Worm (Caenorhabditis elegans) whole organism, L2 larva: ENCODE measurements around the gene srw-36.

Experiments used
- F13H6.1 ChIP-seq: sonication (generic microtip); optimal IDR thresholded peaks from 2 replicates; lab custom pipeline; 2016; ENCODE audit warnings: missing genetic modification characterization, missing compliant biosample characterization
- blmp-1 ChIP-seq: sonication (generic microtip); optimal IDR thresholded peaks from 2 replicates; lab custom pipeline; 2017; ENCODE audit warnings: missing genetic modification characterization, mild to moderate bottlenecking, missing compliant biosample characterization, antibody characterized with exemption, moderate library complexity; ENCODE audit not compliant: insufficient read depth
- elt-1 ChIP-seq: fragments of 150-350 bp; optimal IDR thresholded peaks from 2 replicates; lab custom pipeline; 2014; ENCODE audit warnings: missing biosample characterization, missing genetic modification characterization
- elt-3 ChIP-seq: sonication (generic microtip); optimal IDR thresholded peaks from 2 replicates; lab custom pipeline; 2017; ENCODE audit warnings: missing biosample characterization, missing genetic modification characterization
- fos-1 ChIP-seq: fragments of 150-350 bp; optimal IDR thresholded peaks from 2 replicates; lab custom pipeline; 2014; ENCODE audit warnings: missing biosample characterization, missing genetic modification characterization
- gmeb-1 ChIP-seq: fragments of 150-350 bp; optimal IDR thresholded peaks from 2 replicates; lab custom pipeline; 2014; ENCODE audit warnings: missing biosample characterization, missing genetic modification characterization
- lin-11 ChIP-seq: fragments of 150-350 bp; sonication (generic microtip); optimal IDR thresholded peaks from 2 replicates; lab custom pipeline; 2014; ENCODE audit warnings: missing biosample characterization, missing genetic modification characterization, inconsistent platforms, mixed read lengths
- lin-13 ChIP-seq: fragments of 150-350 bp; optimal IDR thresholded peaks from 2 replicates; lab custom pipeline; 2014; ENCODE audit warnings: missing biosample characterization, missing genetic modification reagents, missing genetic modification characterization
- nhr-21 ChIP-seq: fragments of 150-350 bp; optimal IDR thresholded peaks from 2 replicates; lab custom pipeline; 2014; ENCODE audit warnings: missing biosample characterization, missing genetic modification characterization
- nhr-237 ChIP-seq: fragments of 150-350 bp; optimal IDR thresholded peaks from 2 replicates; lab custom pipeline; 2014; ENCODE audit warnings: missing biosample characterization, missing genetic modification characterization
- nhr-25 ChIP-seq: fragments of 150-350 bp; sonication (generic microtip); optimal IDR thresholded peaks from 3 replicates; lab custom pipeline; 2014; ENCODE audit warnings: missing biosample characterization, missing genetic modification characterization
- peb-1 ChIP-seq: fragments of 150-350 bp; optimal IDR thresholded peaks from 2 replicates; lab custom pipeline; 2014; ENCODE audit warnings: missing biosample characterization, missing genetic modification characterization
- sma-9 ChIP-seq, 2 experiments: fragments of 150-350 bp in 1 of 2; sonication (generic microtip) in 1 of 2; optimal IDR thresholded peaks; 2 replicates each; lab custom pipeline; 2014 to 2016; ENCODE audit warnings: missing genetic modification characterization in 2 of 2, mild to moderate bottlenecking in 1 of 2, missing biosample characterization in 1 of 2, missing compliant biosample characterization in 1 of 2, missing genetic modification reagents in 1 of 2, moderate library complexity in 1 of 2
- zag-1 ChIP-seq: fragments of 150-350 bp; optimal IDR thresholded peaks from 2 replicates; lab custom pipeline; 2014; ENCODE audit warnings: missing biosample characterization, missing genetic modification characterization
- ztf-4 ChIP-seq: fragments of 150-350 bp; optimal IDR thresholded peaks from 2 replicates; lab custom pipeline; 2014; ENCODE audit warnings: missing biosample characterization, missing genetic modification characterization

srw-36 gene

DNA sequence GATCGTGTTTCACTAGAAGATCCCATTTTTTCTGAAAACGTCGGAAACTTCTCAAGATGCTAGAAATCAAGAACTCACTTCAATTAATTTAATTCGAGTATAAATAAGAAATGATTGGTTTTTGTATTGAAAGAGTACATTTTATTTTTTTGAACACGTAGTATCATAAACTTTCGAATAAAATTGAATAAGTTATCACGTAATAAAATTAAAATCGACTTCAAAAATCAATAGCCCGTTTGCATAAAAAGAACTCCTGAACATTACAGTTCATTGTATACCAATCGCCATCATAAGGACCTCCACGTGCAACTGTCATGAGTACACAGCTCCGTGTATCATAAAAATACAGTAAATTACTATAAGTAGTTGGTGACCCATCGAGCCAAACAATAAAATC is 50.7 kb downstream of the srw-36 start, which contains the start of gene T25E12.16:
Gene T25E12.16, minus strand, starts transcription at position 101 of the 400 bp plus-strand sequence.
- TF ChIP-seq nhr-21 (tag; lab: Kevin White, UChicago), result no peak
- TF ChIP-seq nhr-25, result no peak
- no peak for TF ChIP-seq sma-9 (GFP tag; optimal IDR thresholded peaks at IDR 0.05; lab: Kevin White, UChicago)
- no peak for TF ChIP-seq sma-9 (tag; optimal IDR thresholded peaks at IDR 0.05; lab: Kevin White, UChicago)
- TF ChIP-seq blmp-1, result no peak
- no peak for TF ChIP-seq fos-1
- no peak for TF ChIP-seq nhr-237 (tag; lab: Kevin White, UChicago)
- no peak for TF ChIP-seq peb-1 (tag; lab: Kevin White, UChicago)
- no peak for TF ChIP-seq zag-1 (tag; lab: Kevin White, UChicago)
- TF ChIP-seq ztf-4 (tag; lab: Kevin White, UChicago), result no peak
- no peak for TF ChIP-seq elt-1
- TF ChIP-seq F13H6.1, result no peak
- no peak for TF ChIP-seq elt-3 (tag; lab: Kevin White, UChicago)
- TF ChIP-seq lin-11, result no peak
- no peak for TF ChIP-seq gmeb-1 (tag; lab: Kevin White, UChicago)
- no peak for TF ChIP-seq lin-13
- TF ChIP-seq, all 48 proteins: peak for 0
